Worm (Caenorhabditis elegans): Measurements from ENCODE around the gene nhr-233.

nhr-233 gene

DNA sequence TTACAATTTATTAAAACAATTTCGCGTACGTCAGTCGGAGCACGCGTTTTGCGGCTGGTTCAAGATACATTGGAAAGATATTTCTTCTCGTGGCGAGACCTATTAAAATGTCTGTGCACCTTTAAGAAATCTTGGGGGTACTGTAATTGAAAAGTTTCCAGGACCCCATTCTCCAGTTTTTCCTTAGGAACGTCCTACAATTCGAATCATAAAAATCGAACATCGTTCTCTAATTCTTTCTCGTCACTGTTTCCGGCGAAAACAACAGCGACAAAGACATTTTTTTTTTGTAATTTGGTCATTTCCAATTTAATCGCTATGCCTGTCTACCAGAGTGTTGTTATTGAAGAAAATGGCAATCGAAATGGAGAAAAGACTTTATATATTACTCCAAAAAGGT lies 33.9 kb downstream of the nhr-233 start, which contains the start of gene Y32B12B.1:
Y32B12B.1 (plus strand) TSS at position 301 of the 400 bp plus-strand sequence.
- TF ChIP-seq sma-3 (GFP tag; optimal IDR thresholded peaks at IDR 0.05) (no peak), ceh-82 (tag; optimal IDR thresholded peaks at IDR 0.05) (no peak)

DNA sequence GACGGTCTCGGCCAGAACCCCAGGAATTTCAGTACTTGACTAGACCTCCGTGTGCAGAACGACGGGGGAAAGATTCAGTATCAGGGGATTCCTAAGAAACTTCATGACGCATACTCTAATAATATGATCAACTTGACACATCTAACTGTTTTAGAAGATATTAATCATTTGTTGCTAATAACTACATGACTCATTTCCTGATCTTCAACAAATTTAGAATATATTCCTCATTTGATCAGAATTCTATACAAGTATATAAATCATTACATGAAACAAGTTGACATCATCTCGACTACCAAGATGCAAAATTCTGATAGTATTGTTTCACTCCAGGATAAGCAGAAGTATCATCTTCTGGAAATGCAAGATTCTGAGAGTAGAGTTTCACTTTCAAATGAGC lies 35.4 kb downstream of the nhr-233 start, which contains the start of gene Y32B12B.8:
Y32B12B.8 (plus strand) TSS at position 301 of the 400 bp plus-strand sequence.
- no peak for TF ChIP-seq egl-27 (tag; optimal IDR thresholded peaks at IDR 0.05)
- TF ChIP-seq C34F6.9 (tag; optimal IDR thresholded peaks at IDR 0.05): no peak
- TF ChIP-seq unc-55 (GFP tag; optimal IDR thresholded peaks at IDR 0.05): no peak
- TF ChIP-seq elt-3 (tag; optimal IDR thresholded peaks at IDR 0.05): no peak
- no peak for TF ChIP-seq dmd-4 (tag; optimal IDR thresholded peaks at IDR 0.05)
- TF ChIP-seq sem-4 (tag; optimal IDR thresholded peaks at IDR 0.05): no peak
- TF ChIP-seq ZK546.5 (tag; optimal IDR thresholded peaks at IDR 0.05): no peak
- no peak for TF ChIP-seq ama-1 (optimal IDR thresholded peaks at IDR 0.05)
- TF ChIP-seq blmp-1 (tag; optimal IDR thresholded peaks at IDR 0.05; ENCODE audit: insufficient read depth): no peak
- no peak for TF ChIP-seq mbf-1 (tag; optimal IDR thresholded peaks at IDR 0.05)
- no peak for TF ChIP-seq F13H6.1 (tag; optimal IDR thresholded peaks at IDR 0.05)
- no peak for TF ChIP-seq lin-11 (tag; optimal IDR thresholded peaks at IDR 0.05)
- TF ChIP-seq mab-5 (tag; optimal IDR thresholded peaks at IDR 0.05): no peak
- no peak for TF ChIP-seq ceh-16 (tag; optimal IDR thresholded peaks at IDR 0.05)
- no peak for TF ChIP-seq nhr-77 (tag; optimal IDR thresholded peaks at IDR 0.05)
- TF ChIP-seq nhr-23 (tag; optimal IDR thresholded peaks at IDR 0.05): no peak
- TF ChIP-seq nhr-25 (tag; optimal IDR thresholded peaks at IDR 0.05): no peak
- TF ChIP-seq nhr-6 (tag; optimal IDR thresholded peaks at IDR 0.05): no peak

DNA sequence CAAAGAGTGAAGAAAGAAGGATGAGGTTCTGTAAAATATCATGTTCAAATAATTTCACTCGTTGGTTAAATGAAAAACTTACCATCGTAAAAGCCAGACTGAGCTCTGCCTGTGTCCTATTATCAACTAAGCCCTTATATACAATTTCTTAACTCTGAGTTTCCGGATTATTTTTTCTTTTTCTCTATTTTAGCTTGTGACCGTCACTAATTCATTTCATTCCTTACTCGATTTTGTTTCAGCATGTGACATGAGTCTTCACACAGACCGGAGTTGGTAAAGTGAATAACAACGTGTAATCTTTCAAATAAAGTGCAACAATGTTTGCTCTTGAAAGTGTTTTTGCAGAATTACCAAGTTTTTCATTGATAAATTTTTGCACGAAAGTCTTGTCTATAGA lies 36.6 kb downstream of the nhr-233 start, which contains the start of gene cpr-2:
cpr-2 (minus strand) TSS at position 101 of the 400 bp plus-strand sequence.
- no peak for TF ChIP-seq nhr-12 (tag; optimal IDR thresholded peaks at IDR 0.05)
- no peak for TF ChIP-seq skn-1 (tag; optimal IDR thresholded peaks at IDR 0.05)
- no peak for TF ChIP-seq unc-62 (GFP tag; optimal IDR thresholded peaks at IDR 0.05)
- TF ChIP-seq nhr-129 (tag; optimal IDR thresholded peaks at IDR 0.05): no peak

DNA sequence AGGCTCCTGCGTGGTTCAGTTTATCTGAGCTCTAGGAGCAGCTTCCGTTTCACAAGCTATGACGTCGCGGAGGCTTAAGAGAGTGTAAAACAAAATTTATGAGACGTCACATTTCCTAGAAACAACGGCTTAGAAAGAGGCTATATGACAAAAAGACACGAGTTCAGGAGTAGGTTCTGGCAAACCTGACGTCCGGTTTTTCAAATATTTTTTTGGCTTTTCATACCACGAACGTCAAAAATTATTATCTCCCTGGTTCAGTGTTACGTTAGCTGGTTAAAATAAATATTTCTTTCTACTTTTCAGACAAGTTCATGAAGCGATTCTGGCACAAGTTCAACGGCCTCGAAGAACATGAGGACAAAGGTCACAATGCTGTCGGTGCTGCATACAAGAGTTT lies 42.8 kb downstream of the nhr-233 start, which contains the start of gene F36D3.16:
F36D3.16 (plus strand) TSS at position 301 of the 400 bp plus-strand sequence.
- TF ChIP-seq lin-13 (GFP tag; optimal IDR thresholded peaks at IDR 0.05): no peak
- no peak for TF ChIP-seq Y55F3AM.14 (GFP tag; optimal IDR thresholded peaks at IDR 0.05)
- TF ChIP-seq R02D3.7 (tag; optimal IDR thresholded peaks at IDR 0.05): no peak
- TF ChIP-seq ztf-1 (GFP tag; conservative IDR thresholded peaks at IDR 0.05): no peak
- TF ChIP-seq unc-62 (GFP tag; optimal IDR thresholded peaks at IDR 0.05): no peak
- no peak for TF ChIP-seq egl-27 (tag; optimal IDR thresholded peaks at IDR 0.05)
- TF ChIP-seq lsy-2 (tag; optimal IDR thresholded peaks at IDR 0.05): no peak
- no peak for TF ChIP-seq dmd-4 (tag; optimal IDR thresholded peaks at IDR 0.05)
- TF ChIP-seq mdl-1 (tag; optimal IDR thresholded peaks at IDR 0.05): no peak
- no peak for TF ChIP-seq sma-3 (GFP tag; optimal IDR thresholded peaks at IDR 0.05)
- TF ChIP-seq nhr-10 (tag; optimal IDR thresholded peaks at IDR 0.05): no peak
- TF ChIP-seq fos-1 (tag; optimal IDR thresholded peaks at IDR 0.05): no peak
- TF ChIP-seq nhr-23 (tag; optimal IDR thresholded peaks at IDR 0.05): no peak
- no peak for TF ChIP-seq skn-1 (tag; optimal IDR thresholded peaks at IDR 0.05)
- no peak for TF ChIP-seq nhr-77 (tag; optimal IDR thresholded peaks at IDR 0.05)
- no peak for TF ChIP-seq nhr-6 (tag; optimal IDR thresholded peaks at IDR 0.05)
- no peak for TF ChIP-seq zag-1 (tag; optimal IDR thresholded peaks at IDR 0.05)
- no peak for TF ChIP-seq ztf-4 (tag; optimal IDR thresholded peaks at IDR 0.05)

DNA sequence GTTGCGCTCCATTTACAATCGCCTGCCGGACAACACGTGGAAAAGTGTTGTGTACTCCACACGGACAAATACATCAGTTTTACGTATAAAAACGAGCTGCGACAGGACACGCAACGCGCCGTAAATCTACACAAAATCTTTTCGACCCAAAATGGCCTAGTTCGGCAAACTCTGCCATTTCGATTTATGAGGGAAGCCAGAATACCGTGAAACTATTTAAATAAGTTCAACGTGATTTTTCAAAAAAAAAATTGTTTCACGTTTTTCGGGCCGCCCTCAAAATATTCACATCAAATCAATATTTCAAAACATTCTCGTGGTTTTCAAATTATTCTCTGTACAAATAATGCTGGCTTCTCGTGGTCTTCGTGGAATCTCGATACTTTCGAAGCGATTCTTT lies 43.7 kb downstream of the nhr-233 start, which contains the start of gene F36D3.8:
F36D3.8 (plus strand) TSS at position 301 of the 400 bp plus-strand sequence.
- no peak for TF ChIP-seq mbf-1 (tag; optimal IDR thresholded peaks at IDR 0.05)
- no peak for TF ChIP-seq aly-2 (tag; optimal IDR thresholded peaks at IDR 0.05)
- no peak for TF ChIP-seq sma-9 (GFP tag; optimal IDR thresholded peaks at IDR 0.05)
- no peak for TF ChIP-seq sma-9 (tag; optimal IDR thresholded peaks at IDR 0.05)
- TF ChIP-seq mab-5 (tag; optimal IDR thresholded peaks at IDR 0.05): no peak
- TF ChIP-seq ztf-1 (GFP tag; conservative IDR thresholded peaks at IDR 0.05): no peak
- no peak for TF ChIP-seq nhr-11 (tag; optimal IDR thresholded peaks at IDR 0.05)
- TF ChIP-seq dmd-4 (tag; optimal IDR thresholded peaks at IDR 0.05): no peak
- no peak for TF ChIP-seq alr-1 (tag; optimal IDR thresholded peaks at IDR 0.05)

Data from whole organism, L2 larva.